Worm (Caenorhabditis elegans) whole organism, midembryonic: ENCODE data around the gene math-4.

Experiments used
- T22C8.4 ChIP-seq: fragments of 200-800 bp; sonication (Bioruptor generic); IDR thresholded peaks from 2 replicates; pipeline ENCODE4 v1.3.6; 2022; ENCODE audit warnings: missing genetic modification characterization, missing compliant biosample characterization
- cog-1 ChIP-seq: sonication (generic microtip); optimal IDR thresholded peaks from 2 replicates; lab custom pipeline; 2016; ENCODE audit warnings: missing genetic modification characterization, missing compliant biosample characterization
- flt-1 ChIP-seq: fragments of 200-800 bp; sonication (Bioruptor generic); IDR thresholded peaks from 2 replicates; pipeline ENCODE4 v1.3.6; 2022; ENCODE audit warnings: missing genetic modification characterization, missing compliant biosample characterization
- klf-2 ChIP-seq: fragments of 200-800 bp; sonication (Bioruptor generic); conservative IDR thresholded peaks from 2 replicates; pipeline ENCODE4 v1.3.6; 2022; ENCODE audit warnings: missing genetic modification reagents, missing genetic modification characterization, missing compliant biosample characterization
- med-1 ChIP-seq: sonication (generic microtip); optimal IDR thresholded peaks from 2 replicates; lab custom pipeline; 2017; ENCODE audit warnings: missing genetic modification characterization, mild to moderate bottlenecking, missing compliant biosample characterization, antibody characterized with exemption, missing genetic modification reagents; ENCODE audit not compliant: insufficient read depth
- ref-1 ChIP-seq: fragments of 200-800 bp; sonication (Bioruptor generic); conservative IDR thresholded peaks from 2 replicates; pipeline ENCODE4 v1.3.6; 2022; ENCODE audit warnings: missing genetic modification reagents, missing genetic modification characterization, missing compliant biosample characterization
- tab-1 ChIP-seq: fragments of 200-800 bp; sonication (Bioruptor generic); IDR thresholded peaks from 2 replicates; pipeline ENCODE4 v1.3.6; 2022; ENCODE audit warnings: missing genetic modification characterization, missing compliant biosample characterization
- ztf-23 ChIP-seq: fragments of 200-800 bp; sonication (Bioruptor generic); IDR thresholded peaks from 2 replicates; pipeline ENCODE4 v1.3.6; 2022; ENCODE audit warnings: missing genetic modification reagents, missing genetic modification characterization, missing compliant biosample characterization
- ztf-29 ChIP-seq: fragments of 200-800 bp; sonication (Bioruptor generic); IDR thresholded peaks from 2 replicates; pipeline ENCODE4 v1.3.6; 2022; ENCODE audit warnings: missing genetic modification reagents, missing genetic modification characterization, missing compliant biosample characterization

DNA sequence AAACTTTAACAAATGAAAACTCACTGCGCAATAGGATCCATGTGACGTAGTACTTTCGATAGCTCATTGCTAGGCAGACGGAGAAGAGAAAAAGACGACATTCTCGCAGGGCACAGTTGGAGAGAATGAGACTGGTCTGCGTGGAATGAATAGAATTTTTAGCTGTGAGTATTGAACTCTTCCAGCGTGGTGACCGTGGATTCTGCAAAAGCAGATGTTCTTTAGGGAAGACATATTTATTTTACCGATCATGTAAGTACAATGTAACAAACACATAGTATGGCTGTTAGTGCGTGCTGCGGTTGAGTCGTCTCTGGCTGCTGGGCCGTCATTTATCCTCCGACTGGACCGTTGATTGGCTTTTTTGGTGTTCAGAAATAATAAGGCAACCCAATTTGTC, 29.4 kb downstream of the math-4 start, which contains the start of gene F36H5.9:
- no peak for TF ChIP-seq ztf-29 (GFP tag; lab: Robert Waterston, UW)
- no peak for TF ChIP-seq ztf-23
- no peak for TF ChIP-seq klf-2 (GFP tag; lab: Robert Waterston, UW)
- no peak for TF ChIP-seq med-1 (GFP tag; lab: Kevin White, UChicago)
- no peak for TF ChIP-seq cog-1 (tag; lab: Kevin White, UChicago)
- TF ChIP-seq tab-1 (GFP tag; lab: Robert Waterston, UW), result no peak
- no peak for TF ChIP-seq flt-1
- no peak for TF ChIP-seq ref-1 (GFP tag; lab: Robert Waterston, UW)
- no peak for TF ChIP-seq T22C8.4
